Worm (Caenorhabditis elegans): ENCODE measurements around the gene fubl-3.

The fubl-3 gene

ce11 chrX:17479694-17480574 lies 45.7 kb downstream of the fubl-3 start (continued):
- TF ChIP-seq snpc-3.4 (tag; optimal IDR thresholded peaks at IDR 0.05) (no peak), nhr-179 (tag; optimal IDR thresholded peaks at IDR 0.05) (no peak), hlh-26 (GFP tag; conservative IDR thresholded peaks at IDR 0.05) (no peak), dpl-1 (GFP tag; optimal IDR thresholded peaks at IDR 0.05) (no peak), madf-10 (tag; optimal IDR thresholded peaks at IDR 0.05) (peak; percentile 63), zfh-2 (GFP tag; conservative IDR thresholded peaks at IDR 0.05) (peak; percentile 100), dpff-1 (tag; optimal IDR thresholded peaks at IDR 0.05) (peak; percentile 39), mes-4 (tag; optimal IDR thresholded peaks at IDR 0.05) (no peak), ama-1 (optimal IDR thresholded peaks at IDR 0.05) (peak; percentile 68), ama-1 (GFP tag; optimal IDR thresholded peaks at IDR 0.05) (no peak), unc-130 (GFP tag; optimal IDR thresholded peaks at IDR 0.05) (no peak)

- TF ChIP-seq athp-1 (tag; optimal IDR thresholded peaks at IDR 0.05): no peak
- no peak for TF ChIP-seq cebp-1 (GFP tag; IDR thresholded peaks at IDR 0.05)
- TF ChIP-seq cebp-1 (tag; optimal IDR thresholded peaks at IDR 0.05): peak; percentile 69
- no peak for TF ChIP-seq akir-1 (GFP tag; optimal IDR thresholded peaks at IDR 0.05)
- TF ChIP-seq unc-62 (GFP tag; optimal IDR thresholded peaks at IDR 0.05): no peak
- TF ChIP-seq lsl-1 (GFP tag; optimal IDR thresholded peaks at IDR 0.05): no peak
- TF ChIP-seq repo-1 (tag; optimal IDR thresholded peaks at IDR 0.05): peak; percentile 22
- TF ChIP-seq ztf-28 (GFP tag; IDR thresholded peaks at IDR 0.05): no peak
- 0 out of 2 replicates have a peak, but pooled peaks have one; percentile 6 for TF ChIP-seq pbrm-1 (GFP tag; IDR thresholded peaks at IDR 0.05)
- TF ChIP-seq ztf-22 (GFP tag; optimal IDR thresholded peaks at IDR 0.05): peak; percentile 9
- TF ChIP-seq C06A6.2 (GFP tag; conservative IDR thresholded peaks at IDR 0.05): no peak
- TF ChIP-seq snpc-1.1 (tag; optimal IDR thresholded peaks at IDR 0.05; ENCODE audit: insufficient read depth): no peak
- TF ChIP-seq xnd-1 (tag; optimal IDR thresholded peaks at IDR 0.05): no peak
- peak; percentile 64; the same call in 1 of the 2 replicates for TF ChIP-seq nfyb-1 (GFP tag; IDR thresholded peaks at IDR 0.05)
- TF ChIP-seq mel-28 (tag; optimal IDR thresholded peaks at IDR 0.05; ENCODE audit: borderline replicate concordance): no peak
- no peak for TF ChIP-seq T07F8.4 (tag; optimal IDR thresholded peaks at IDR 0.05)
- no peak for TF ChIP-seq B0261.1 (tag; optimal IDR thresholded peaks at IDR 0.05)
- TF ChIP-seq B0336.3 (GFP tag; IDR thresholded peaks at IDR 0.05): peak; percentile 70
- no peak for TF ChIP-seq aptf-2 (GFP tag; conservative IDR thresholded peaks at IDR 0.05)
- TF ChIP-seq tlf-1 (GFP tag; optimal IDR thresholded peaks at IDR 0.05): no peak
- no peak for TF ChIP-seq F22D6.2 (tag; optimal IDR thresholded peaks at IDR 0.05)
- TF ChIP-seq madf-8 (GFP tag; conservative IDR thresholded peaks at IDR 0.05): no peak
- TF ChIP-seq Y79H2A.3 (GFP tag; conservative IDR thresholded peaks at IDR 0.05): no peak
- TF ChIP-seq F23B12.7 (tag; optimal IDR thresholded peaks at IDR 0.05; ENCODE audit: insufficient read depth): no peak
- TF ChIP-seq F49E8.2 (tag; optimal IDR thresholded peaks at IDR 0.05; ENCODE audit: insufficient read depth): no peak
- TF ChIP-seq unc-130 (GFP tag; optimal IDR thresholded peaks at IDR 0.05): no peak
- TF ChIP-seq Y95B8A.8 (GFP tag; IDR thresholded peaks at IDR 0.05): no peak
- TF ChIP-seq attf-3 (GFP tag; conservative IDR thresholded peaks at IDR 0.05): no peak
- TF ChIP-seq dpff-1 (tag; optimal IDR thresholded peaks at IDR 0.05): no peak
- TF ChIP-seq zim-3 (tag; optimal IDR thresholded peaks at IDR 0.05): no peak
- no peak for TF ChIP-seq die-1 (tag; optimal IDR thresholded peaks at IDR 0.05)
- TF ChIP-seq madf-10 (tag; optimal IDR thresholded peaks at IDR 0.05): no peak
- TF ChIP-seq lsy-27 (tag; optimal IDR thresholded peaks at IDR 0.05; ENCODE audit: borderline replicate concordance, insufficient read depth): no peak
- no peak for TF ChIP-seq ama-1 (optimal IDR thresholded peaks at IDR 0.05)
- no peak for TF ChIP-seq ama-1 (GFP tag; optimal IDR thresholded peaks at IDR 0.05)
- TF ChIP-seq ceh-40 (GFP tag; IDR thresholded peaks at IDR 0.05): no peak
- no peak for TF ChIP-seq lin-35 (GFP tag; optimal IDR thresholded peaks at IDR 0.05)
- no peak for TF ChIP-seq T26A5.8 (tag; optimal IDR thresholded peaks at IDR 0.05)
These were observed 47.8 kb downstream of the fubl-3 start for ce11 chrX:17481892-17482515.

Measured in whole organism, young adult.